Worm (Caenorhabditis elegans): ENCODE results near the gene aptf-3.

DNA sequence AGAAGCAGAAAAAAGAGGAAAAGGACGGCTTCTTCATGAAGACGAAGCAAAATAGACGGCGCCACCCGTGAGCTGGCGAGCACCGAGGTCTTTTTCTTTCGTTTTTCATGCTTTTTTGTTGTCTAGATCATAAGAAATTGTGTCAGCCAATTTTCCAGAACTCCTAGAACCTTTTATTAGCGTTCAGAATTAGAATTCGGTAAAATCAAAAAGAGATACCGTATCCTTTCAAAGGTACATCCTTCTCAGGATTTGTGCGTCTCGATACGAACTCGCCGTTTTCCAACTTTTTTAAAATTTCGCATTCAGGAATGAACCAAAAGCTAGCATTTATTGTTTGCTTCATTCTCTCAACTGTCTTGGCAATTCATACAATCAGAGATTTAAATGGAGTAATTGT lies 20.9 kb upstream of the aptf-3 start, which contains the start of gene F54C9.7:
- TF ChIP-seq unc-39 (tag; optimal IDR thresholded peaks at IDR 0.05) (no peak), nhr-28 (tag; optimal IDR thresholded peaks at IDR 0.05) (no peak), elt-3 (tag; optimal IDR thresholded peaks at IDR 0.05) (no peak), blmp-1 (tag; optimal IDR thresholded peaks at IDR 0.05) (no peak), tbx-8 (GFP tag; optimal IDR thresholded peaks at IDR 0.05) (no peak), lin-13 (tag; optimal IDR thresholded peaks at IDR 0.05) (no peak), hlh-1 (tag; optimal IDR thresholded peaks at IDR 0.05) (no peak), unc-62 (GFP tag; optimal IDR thresholded peaks at IDR 0.05) (no peak), ham-2 (GFP tag; optimal IDR thresholded peaks at IDR 0.05) (no peak), bed-3 (GFP tag; optimal IDR thresholded peaks at IDR 0.05) (no peak), nhr-12 (tag; optimal IDR thresholded peaks at IDR 0.05) (no peak), lsy-2 (tag; optimal IDR thresholded peaks at IDR 0.05) (no peak), ceh-83 (GFP tag; optimal IDR thresholded peaks at IDR 0.05) (no peak)
